Fruit fly (Drosophila melanogaster): ENCODE results near the gene comm2.

The comm2 gene

DNA sequence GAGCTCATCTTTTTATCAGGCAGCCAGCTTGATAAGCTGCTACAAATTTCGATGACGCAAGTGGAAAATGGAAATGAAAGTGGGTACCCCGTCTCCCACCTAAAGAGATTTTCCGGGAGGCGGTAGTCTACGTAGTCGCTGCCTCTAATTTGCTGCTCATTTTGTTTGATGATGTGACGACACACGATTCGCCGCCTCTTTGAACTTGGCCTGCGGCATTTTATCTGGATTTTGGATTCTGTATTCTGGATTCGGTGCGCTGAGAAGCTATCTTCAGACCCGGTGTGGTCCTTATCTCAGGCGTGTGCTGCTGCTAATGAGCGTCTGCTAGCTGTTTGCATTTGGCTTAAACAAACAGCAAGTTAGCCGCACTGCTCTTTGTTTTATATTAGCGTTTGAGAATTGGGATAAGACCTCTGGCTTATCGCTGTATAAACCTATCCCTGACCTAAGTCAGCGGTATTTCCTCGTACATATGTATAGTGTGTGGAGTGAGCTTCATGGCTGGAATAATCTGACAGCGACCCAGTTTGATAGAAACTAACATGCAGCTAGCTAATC lies 14.4 kb upstream of the comm2 start (continued):
- TF ChIP-seq Sry-β (GFP tag; optimal IDR thresholded peaks at IDR 0.05): no peak
- peak; percentile 53 for TF ChIP-seq jumu (GFP tag; optimal IDR thresholded peaks at IDR 0.05)
- TF ChIP-seq Doc3 (GFP tag; IDR thresholded peaks at IDR 0.05; ENCODE audit: partially characterized antibody): no peak
- TF ChIP-seq chif (GFP tag; optimal IDR thresholded peaks at IDR 0.05): peak; percentile 42 to 48
- no peak for TF ChIP-seq crc (GFP tag; optimal IDR thresholded peaks at IDR 0.05)
- TF ChIP-seq PHDP (tag; optimal IDR thresholded peaks at IDR 0.05): peak; percentile 68
- TF ChIP-seq Hmx (GFP tag; optimal IDR thresholded peaks at IDR 0.05): no peak
- no peak for TF ChIP-seq CG6175 (GFP tag; IDR thresholded peaks at IDR 0.05)
- no peak for TF ChIP-seq lbe (GFP tag; optimal IDR thresholded peaks at IDR 0.05)
- no peak for TF ChIP-seq CG1832 (GFP tag; optimal IDR thresholded peaks at IDR 0.05)
- TF ChIP-seq CkIIα-i1 (GFP tag; IDR thresholded peaks at IDR 0.05): no peak
- TF ChIP-seq CG9437 (GFP tag; optimal IDR thresholded peaks at IDR 0.05): no peak
- TF ChIP-seq crol (GFP tag; IDR thresholded peaks at IDR 0.05): no peak
- no peak for TF ChIP-seq tx (GFP tag; optimal IDR thresholded peaks at IDR 0.05)
- TF ChIP-seq C15 (GFP tag; IDR thresholded peaks at IDR 0.05): no peak
- TF ChIP-seq YL-1 (GFP tag; optimal IDR thresholded peaks at IDR 0.05): peak; percentile 23
- TF ChIP-seq CG8478 (optimal IDR thresholded peaks at IDR 0.05): no peak
- TF ChIP-seq dpn (GFP tag; optimal IDR thresholded peaks at IDR 0.05): peak in 1 of 2 experiments; percentile 58
- TF ChIP-seq hbn (GFP tag; IDR thresholded peaks at IDR 0.05; ENCODE audit: partially characterized antibody): no peak
- TF ChIP-seq hb (GFP tag; IDR thresholded peaks at IDR 0.05; ENCODE audit: partially characterized antibody): no peak
- no peak for TF ChIP-seq br (optimal IDR thresholded peaks at IDR 0.05)
- TF ChIP-seq CG4282 (GFP tag; optimal IDR thresholded peaks at IDR 0.05): peak; percentile 0
- TF ChIP-seq trem (tag; optimal IDR thresholded peaks at IDR 0.05): peak; percentile 6
- TF ChIP-seq CG43689 (GFP tag; IDR thresholded peaks at IDR 0.05): no peak
- TF ChIP-seq insv (GFP tag; optimal IDR thresholded peaks at IDR 0.05): peak in 1 of 2 experiments; percentile 13
- TF ChIP-seq fd64A (GFP tag; optimal IDR thresholded peaks at IDR 0.05): peak; percentile 75
- TF ChIP-seq CG10959 (GFP tag; IDR thresholded peaks at IDR 0.05): 0 out of 2 replicates have a peak, but pooled peaks have one; percentile 32
- no peak for TF ChIP-seq hkb (optimal IDR thresholded peaks at IDR 0.05)
- peak; percentile 80 for TF ChIP-seq hkb (GFP tag; IDR thresholded peaks at IDR 0.05)
- peak; percentile 36 for TF ChIP-seq CG12659 (GFP tag; optimal IDR thresholded peaks at IDR 0.05)
- TF ChIP-seq lmd (GFP tag; IDR thresholded peaks at IDR 0.05): no peak
- no peak for TF ChIP-seq CG10274 (GFP tag; optimal IDR thresholded peaks at IDR 0.05)
- TF ChIP-seq lov (optimal IDR thresholded peaks at IDR 0.05): no peak
- peak; percentile 77; the same call in 2 of the 3 replicates for TF ChIP-seq lov (GFP tag; IDR thresholded peaks at IDR 0.05)
- TF ChIP-seq CHES-1-like (GFP tag; optimal IDR thresholded peaks at IDR 0.05): peak; percentile 70
- peak; percentile 62 for TF ChIP-seq Hey (tag; optimal IDR thresholded peaks at IDR 0.05)
- TF ChIP-seq pita (GFP tag; optimal IDR thresholded peaks at IDR 0.05): no peak
- TF ChIP-seq CG17829 (tag; optimal IDR thresholded peaks at IDR 0.05): no peak
- no peak for TF ChIP-seq CG14667 (GFP tag; IDR thresholded peaks at IDR 0.05)
- no peak for TF ChIP-seq CG30020 (tag; optimal IDR thresholded peaks at IDR 0.05)
- no peak for TF ChIP-seq run (tag; optimal IDR thresholded peaks at IDR 0.05)
- no peak for TF ChIP-seq D19B (GFP tag; optimal IDR thresholded peaks at IDR 0.05)
- peak; percentile 66 for TF ChIP-seq NC2β (GFP tag; optimal IDR thresholded peaks at IDR 0.05)
- TF ChIP-seq CG9215 (GFP tag; IDR thresholded peaks at IDR 0.05): no peak
- no peak for TF ChIP-seq CG5245 (GFP tag; optimal IDR thresholded peaks at IDR 0.05)
- TF ChIP-seq bowl (GFP tag; IDR thresholded peaks at IDR 0.05): 0 out of 2 replicates have a peak, but pooled peaks have one; percentile 10
- TF ChIP-seq cg (GFP tag; optimal IDR thresholded peaks at IDR 0.05): no peak
- no peak for TF ChIP-seq CG34422 (GFP tag; IDR thresholded peaks at IDR 0.05)
- no peak for TF ChIP-seq al (GFP tag; IDR thresholded peaks at IDR 0.05)
- peak; percentile 31 for TF ChIP-seq CG6254 (GFP tag; optimal IDR thresholded peaks at IDR 0.05)
- peak; percentile 86 for TF ChIP-seq zen (tag; optimal IDR thresholded peaks at IDR 0.05)
- TF ChIP-seq gro (GFP tag; optimal IDR thresholded peaks at IDR 0.05): peak; percentile 12
